Fruit fly (Drosophila melanogaster) whole organism, prepupa: ENCODE results near the gene CG14196.

Source experiments
- Blimp-1 ChIP-seq: fragments of 200-800 bp; sonication (Bioruptor generic); optimal IDR thresholded peaks from 3 replicates; lab custom pipeline; 2017; ENCODE audit warnings: missing biosample characterization, missing genetic modification characterization, mild to moderate bottlenecking, moderate library complexity, missing genetic modification reagents
- CG10631 ChIP-seq: fragments of 200-800 bp; sonication (Bioruptor generic); optimal IDR thresholded peaks from 2 replicates; lab custom pipeline; 2016; ENCODE audit warnings: missing biosample characterization, missing genetic modification characterization
- CG10669 ChIP-seq: fragments of 200-800 bp; sonication (Bioruptor generic); optimal IDR thresholded peaks from 3 replicates; lab custom pipeline; 2018; ENCODE audit warnings: missing biosample characterization, mild to moderate bottlenecking, missing genetic modification characterization, moderate library complexity
- CG11294 ChIP-seq: fragments of 200-800 bp; sonication (Bioruptor generic); IDR thresholded peaks from 2 replicates; pipeline ENCODE4 v1.3.6; 2022; ENCODE audit warnings: missing biosample characterization, missing genetic modification characterization
- CG11762 ChIP-seq: fragments of 200-800 bp; sonication (Bioruptor generic); optimal IDR thresholded peaks from 3 replicates; lab custom pipeline; 2016; ENCODE audit warnings: missing biosample characterization, missing genetic modification characterization; ENCODE audit not compliant: insufficient read depth
- CG11902 ChIP-seq: fragments of 200-800 bp; sonication (Bioruptor generic); optimal IDR thresholded peaks from 3 replicates; lab custom pipeline; 2016; ENCODE audit warnings: missing biosample characterization, missing genetic modification characterization
- CG1621 ChIP-seq: fragments of 200-800 bp; sonication (Bioruptor generic); optimal IDR thresholded peaks from 3 replicates; lab custom pipeline; 2018; ENCODE audit warnings: missing biosample characterization, mild to moderate bottlenecking, missing genetic modification characterization
- CG16779 ChIP-seq: fragments of 200-800 bp; sonication (Bioruptor generic); optimal IDR thresholded peaks from 3 replicates; lab custom pipeline; 2017; ENCODE audit warnings: missing biosample characterization, mild to moderate bottlenecking, missing genetic modification characterization
- CG3032 ChIP-seq: fragments of 200-800 bp; optimal IDR thresholded peaks from 2 replicates; lab custom pipeline; 2019; ENCODE audit warnings: missing biosample characterization, mild to moderate bottlenecking, missing genetic modification characterization, moderate library complexity
- CG31627 ChIP-seq: fragments of 200-800 bp; sonication (Bioruptor generic); optimal IDR thresholded peaks from 3 replicates; lab custom pipeline; 2016; ENCODE audit warnings: missing biosample characterization, missing genetic modification characterization
- CG32006 ChIP-seq: fragments of 200-800 bp; sonication (Bioruptor generic); optimal IDR thresholded peaks from 3 replicates; lab custom pipeline; 2017; ENCODE audit warnings: missing biosample characterization, mild to moderate bottlenecking, missing genetic modification characterization
- CG4318 ChIP-seq: fragments of 200-800 bp; sonication (Bioruptor generic); optimal IDR thresholded peaks from 3 replicates; lab custom pipeline; 2017; ENCODE audit warnings: missing biosample characterization, mild to moderate bottlenecking, missing genetic modification characterization
- CG6163 ChIP-seq: fragments of 200-800 bp; sonication (Bioruptor generic); IDR thresholded peaks from 3 replicates; pipeline ENCODE4 v1.3.6; 2022; ENCODE audit warnings: missing biosample characterization, missing genetic modification characterization
- CG6276 ChIP-seq: fragments of 200-800 bp; sonication (Bioruptor generic); optimal IDR thresholded peaks from 2 replicates; lab custom pipeline; 2017; ENCODE audit warnings: missing biosample characterization, mild to moderate bottlenecking, missing genetic modification characterization
- CG6792 ChIP-seq: fragments of 200-800 bp; sonication (Bioruptor generic); optimal IDR thresholded peaks from 3 replicates; lab custom pipeline; 2016; ENCODE audit warnings: missing biosample characterization, missing genetic modification characterization
- CG6808 ChIP-seq: fragments of 200-800 bp; sonication (Bioruptor generic); optimal IDR thresholded peaks from 3 replicates; lab custom pipeline; 2017; ENCODE audit warnings: missing biosample characterization, missing genetic modification characterization, mild to moderate bottlenecking, moderate library complexity, missing genetic modification reagents
- CG7368 ChIP-seq: fragments of 200-800 bp; sonication (Bioruptor generic); optimal IDR thresholded peaks from 3 replicates; lab custom pipeline; 2016; ENCODE audit warnings: missing biosample characterization, missing genetic modification characterization
- CG8119 ChIP-seq: fragments of 200-800 bp; sonication (Bioruptor generic); IDR thresholded peaks from 3 replicates; pipeline ENCODE4 v1.3.6; 2022; ENCODE audit warnings: missing biosample characterization, missing genetic modification characterization
- CG8319 ChIP-seq: fragments of 200-800 bp; sonication (Bioruptor generic); optimal IDR thresholded peaks from 3 replicates; lab custom pipeline; 2016; ENCODE audit warnings: missing biosample characterization, missing genetic modification characterization
- CG8632 ChIP-seq: fragments of 200-800 bp; sonication (Bioruptor generic); optimal IDR thresholded peaks from 3 replicates; lab custom pipeline; 2016; ENCODE audit warnings: missing biosample characterization, missing genetic modification characterization
- CG9139 ChIP-seq: fragments of 200-800 bp; sonication (Bioruptor generic); optimal IDR thresholded peaks from 3 replicates; lab custom pipeline; 2017; ENCODE audit warnings: missing biosample characterization, mild to moderate bottlenecking, missing genetic modification characterization
- Eip78C ChIP-seq: fragments of 200-800 bp; sonication (Bioruptor generic); peaks from one replicate; lab custom pipeline; 2016; ENCODE audit warnings: missing biosample characterization, missing genetic modification characterization
- Eip93F ChIP-seq: fragments of 200-800 bp; sonication (Bioruptor generic); optimal IDR thresholded peaks from 2 replicates; lab custom pipeline; 2016; ENCODE audit warnings: missing biosample characterization, mild to moderate bottlenecking, missing genetic modification characterization
- Ets21C ChIP-seq: fragments of 200-800 bp; sonication (Bioruptor generic); optimal IDR thresholded peaks from 3 replicates; lab custom pipeline; 2016; ENCODE audit warnings: missing biosample characterization, missing genetic modification characterization
- Ets96B ChIP-seq: fragments of 200-800 bp; optimal IDR thresholded peaks from 2 replicates; lab custom pipeline; 2019; ENCODE audit warnings: missing biosample characterization, mild to moderate bottlenecking, missing genetic modification characterization, moderate library complexity
- Gug ChIP-seq: fragments of 200-800 bp; sonication (Bioruptor generic); IDR thresholded peaks from 2 replicates; pipeline ENCODE4 v1.3.6; 2022; ENCODE audit warnings: missing biosample characterization, missing genetic modification characterization
- Hr38 ChIP-seq: sonication (Bioruptor generic); optimal IDR thresholded peaks from 2 replicates; lab custom pipeline; 2016; ENCODE audit warnings: missing biosample characterization, missing genetic modification characterization
- Hr39 ChIP-seq: fragments of 200-800 bp; sonication (Bioruptor generic); optimal IDR thresholded peaks from 2 replicates; lab custom pipeline; 2016; ENCODE audit warnings: missing biosample characterization, missing genetic modification characterization
- Hr4 ChIP-seq: fragments of 200-800 bp; sonication (Bioruptor generic); optimal IDR thresholded peaks from 3 replicates; lab custom pipeline; 2016; ENCODE audit warnings: missing biosample characterization, missing genetic modification characterization
- Lpt ChIP-seq: fragments of 200-800 bp; sonication (Bioruptor generic); optimal IDR thresholded peaks from 3 replicates; lab custom pipeline; 2016; ENCODE audit warnings: missing biosample characterization, missing genetic modification characterization
- Met ChIP-seq: fragments of 200-800 bp; sonication (Bioruptor generic); optimal IDR thresholded peaks from 3 replicates; lab custom pipeline; 2016; ENCODE audit warnings: missing biosample characterization, missing genetic modification characterization
- OdsH ChIP-seq: fragments of 200-800 bp; sonication (Bioruptor generic); optimal IDR thresholded peaks from 3 replicates; lab custom pipeline; 2016; ENCODE audit warnings: missing biosample characterization, missing genetic modification characterization
- Smox ChIP-seq: fragments of 200-800 bp; sonication (Bioruptor generic); optimal IDR thresholded peaks from 3 replicates; lab custom pipeline; 2016; ENCODE audit warnings: missing biosample characterization, missing genetic modification characterization
- Sox14 ChIP-seq: fragments of 200-800 bp; sonication (Bioruptor generic); optimal IDR thresholded peaks from 3 replicates; lab custom pipeline; 2016; ENCODE audit warnings: missing biosample characterization, missing genetic modification characterization
- Sox15 ChIP-seq: fragments of 200-800 bp; sonication (Bioruptor generic); optimal IDR thresholded peaks from 3 replicates; lab custom pipeline; 2016; ENCODE audit warnings: missing biosample characterization, missing genetic modification characterization
- achi ChIP-seq: fragments of 200-800 bp; sonication (Bioruptor generic); optimal IDR thresholded peaks from 3 replicates; lab custom pipeline; 2016; ENCODE audit warnings: missing biosample characterization, missing genetic modification characterization
- acj6 ChIP-seq: fragments of 200-800 bp; sonication (Bioruptor generic); optimal IDR thresholded peaks from 3 replicates; lab custom pipeline; 2016; ENCODE audit warnings: missing biosample characterization, missing genetic modification characterization
- cyc ChIP-seq: fragments of 200-800 bp; sonication (Bioruptor generic); optimal IDR thresholded peaks from 3 replicates; lab custom pipeline; 2016; ENCODE audit warnings: missing biosample characterization, missing genetic modification characterization
- dac ChIP-seq: fragments of 200-800 bp; sonication (Bioruptor generic); optimal IDR thresholded peaks from 2 replicates; lab custom pipeline; 2017; ENCODE audit warnings: missing biosample characterization, mild to moderate bottlenecking, missing genetic modification characterization
- dsx ChIP-seq: fragments of 200-800 bp; optimal IDR thresholded peaks from 3 replicates; lab custom pipeline; 2019; ENCODE audit warnings: missing biosample characterization, mild to moderate bottlenecking, missing genetic modification characterization, moderate library complexity; ENCODE audit not compliant: poor library complexity, severe bottlenecking
- eg ChIP-seq: fragments of 200-800 bp; sonication (Bioruptor generic); IDR thresholded peaks from 3 replicates; pipeline ENCODE4 v1.3.6; 2022; ENCODE audit warnings: missing biosample characterization, missing genetic modification characterization
- esn ChIP-seq: fragments of 200-800 bp; sonication (Bioruptor generic); optimal IDR thresholded peaks from 2 replicates; lab custom pipeline; 2016; ENCODE audit warnings: missing biosample characterization, mild to moderate bottlenecking, missing genetic modification characterization, moderate library complexity
- fd85E ChIP-seq: fragments of 200-800 bp; sonication (Bioruptor generic); optimal IDR thresholded peaks from 3 replicates; lab custom pipeline; 2016; ENCODE audit warnings: missing biosample characterization, missing genetic modification characterization
- fkh ChIP-seq: fragments of 200-800 bp; sonication (Bioruptor generic); optimal IDR thresholded peaks from 3 replicates; lab custom pipeline; 2017; ENCODE audit warnings: missing biosample characterization, mild to moderate bottlenecking, missing genetic modification characterization, moderate library complexity
- net ChIP-seq: fragments of 200-800 bp; sonication (Bioruptor generic); optimal IDR thresholded peaks from 3 replicates; lab custom pipeline; 2016; ENCODE audit warnings: missing biosample characterization, missing genetic modification characterization
- pdm3 ChIP-seq: fragments of 200-800 bp; sonication (Bioruptor generic); optimal IDR thresholded peaks from 3 replicates; lab custom pipeline; 2016; ENCODE audit warnings: missing biosample characterization, missing genetic modification characterization
- salr ChIP-seq, 2 experiments: fragments of 200-800 bp; sonication (Bioruptor generic); optimal IDR thresholded peaks; 3 replicates each; lab custom pipeline; 2016 to 2018; ENCODE audit warnings: missing biosample characterization in 2 of 2, missing genetic modification characterization in 2 of 2, mild to moderate bottlenecking in 1 of 2
- spab ChIP-seq: fragments of 200-800 bp; sonication (Bioruptor generic); optimal IDR thresholded peaks from 2 replicates; lab custom pipeline; 2017; ENCODE audit warnings: missing biosample characterization, mild to moderate bottlenecking, missing genetic modification characterization, missing genetic modification reagents
- svp ChIP-seq: fragments of 200-800 bp; sonication (Bioruptor generic); peaks from one replicate; lab custom pipeline; 2016; ENCODE audit warnings: missing biosample characterization, missing genetic modification characterization
- topi ChIP-seq: fragments of 200-800 bp; sonication (Bioruptor generic); optimal IDR thresholded peaks from 3 replicates; lab custom pipeline; 2016; ENCODE audit warnings: missing biosample characterization, missing genetic modification characterization
- vri ChIP-seq: fragments of 200-800 bp; sonication (Bioruptor generic); optimal IDR thresholded peaks from 3 replicates; lab custom pipeline; 2016; ENCODE audit warnings: missing biosample characterization, mild to moderate bottlenecking, missing genetic modification characterization

CG14196 gene

dm6 chrX:19224580-19225303 lies 16.9 kb downstream of the CG14196 start:
- TF ChIP-seq CG11762 (peak; percentile 32), CG6276 (GFP tag; lab: Kevin White, UChicago) (peak; percentile 62), topi (GFP tag; lab: Kevin White, UChicago) (peak; percentile 41), CG8119 (peak; percentile 55; the same call in 1 of the 3 replicates), CG32006 (GFP tag; lab: Kevin White, UChicago) (peak; percentile 85), Gug (GFP tag; lab: Robert Waterston, UW) (no peak), cyc (GFP tag; lab: Kevin White, UChicago) (no peak), Smox (peak; percentile 34), achi (GFP tag; lab: Kevin White, UChicago) (peak; percentile 60), Lpt (peak; percentile 33), acj6 (peak; percentile 46), pdm3 (GFP tag; lab: Kevin White, UChicago) (peak; percentile 37), CG6808 (GFP tag; lab: Kevin White, UChicago) (peak; percentile 74), CG8319 (GFP tag; lab: Kevin White, UChicago) (peak; percentile 4), net (GFP tag; lab: Kevin White, UChicago) (peak; percentile 49), CG16779 (tag; lab: Kevin White, UChicago) (peak; percentile 35), eg (GFP tag; lab: Robert Waterston, UW) (0 out of 3 replicates have a peak, but pooled peaks have one; percentile 27), Met (GFP tag; lab: Kevin White, UChicago) (peak; percentile 18), fkh (GFP tag; lab: Kevin White, UChicago) (no peak), fd85E (GFP tag; lab: Kevin White, UChicago) (no peak), Hr4 (GFP tag; lab: Kevin White, UChicago) (peak; percentile 37), Hr39 (GFP tag; lab: Kevin White, UChicago) (no peak), Blimp-1 (no peak), CG31627 (no peak), Hr38 (GFP tag; lab: Kevin White, UChicago) (no peak), Sox14 (GFP tag; lab: Kevin White, UChicago) (no peak), dac (peak; percentile 11), OdsH (GFP tag; lab: Kevin White, UChicago) (peak; percentile 54), CG6792 (GFP tag; lab: Kevin White, UChicago) (peak; percentile 34), Sox15 (no peak), Eip93F (no peak), CG11902 (GFP tag; lab: Kevin White, UChicago) (no peak), CG7368 (GFP tag; lab: Kevin White, UChicago) (no peak), dsx (GFP tag; lab: Kevin White, UChicago) (peak; percentile 7), CG3032 (peak; percentile 65), Eip78C (GFP tag; lab: Kevin White, UChicago) (peak; percentile 89), Ets21C (GFP tag; lab: Kevin White, UChicago) (no peak), spab (peak; percentile 46), CG6163 (no peak), CG10669 (GFP tag; lab: Kevin White, UChicago) (peak; percentile 40), Ets96B (peak; percentile 56), svp (no peak), CG11294 (GFP tag; lab: Robert Waterston, UW) (no peak), salr (GFP tag; optimal IDR thresholded peaks at IDR 0.05; lab: Kevin White, UChicago) (peak in 1 of 2 experiments; percentile 79), esn (GFP tag; lab: Kevin White, UChicago) (peak; percentile 61), CG9139 (GFP tag; lab: Kevin White, UChicago) (no peak), CG8632 (GFP tag; lab: Kevin White, UChicago) (peak; percentile 69), CG10631 (GFP tag; lab: Kevin White, UChicago) (peak; percentile 71), CG1621 (tag; lab: Kevin White, UChicago) (no peak), vri (GFP tag; lab: Kevin White, UChicago) (no peak), CG4318 (GFP tag; lab: Kevin White, UChicago) (peak; percentile 75)
